Fruit fly (Drosophila melanogaster): Measurements from ENCODE around the gene ds.

- TF ChIP-seq Myc (optimal IDR thresholded peaks at IDR 0.05), result no peak
- TF ChIP-seq ttk (optimal IDR thresholded peaks at IDR 0.05), result no peak
- TF ChIP-seq psq (optimal IDR thresholded peaks at IDR 0.05), result no peak
- no peak for TF ChIP-seq h (optimal IDR thresholded peaks at IDR 0.05)
Observed at dm6 chr2L:601848-602247, 112.9 kb downstream of the ds start.

All from Kc167 (cell line).